Worm (Caenorhabditis elegans) whole organism, L4 larva: ENCODE results near the gene pgp-4.

ENCODE experiments used
- F49E8.2 ChIP-seq: sonication (generic microtip); optimal IDR thresholded peaks from 2 replicates; lab custom pipeline; 2016; ENCODE audit warnings: missing compliant biosample characterization, mild to moderate bottlenecking, missing genetic modification characterization, borderline replicate concordance
- T26A8.4 ChIP-seq: fragments of 200-800 bp; sonication (Bioruptor generic); IDR thresholded peaks from 2 replicates; pipeline ENCODE4 v1.3.6; 2022; ENCODE audit warnings: missing genetic modification characterization, missing compliant biosample characterization
- Y105C5A.15 ChIP-seq: fragments of 200-800 bp; sonication (Bioruptor generic); IDR thresholded peaks from 2 replicates; pipeline ENCODE4 v1.3.6; 2022; ENCODE audit warnings: missing genetic modification characterization, missing compliant biosample characterization
- ZK337.2 ChIP-seq: fragments of 200-800 bp; sonication (Bioruptor generic); IDR thresholded peaks from 2 replicates; pipeline ENCODE4 v1.3.6; 2022; ENCODE audit warnings: missing genetic modification reagents, missing genetic modification characterization, missing compliant biosample characterization
- aha-1 ChIP-seq: fragments of 150-350 bp; peaks from one replicate; lab custom pipeline; 2014; ENCODE audit warnings: missing biosample characterization, missing genetic modification characterization
- ceh-20 ChIP-seq: fragments of 200-800 bp; sonication (Bioruptor generic); IDR thresholded peaks from 2 replicates; pipeline ENCODE4 v1.3.6; 2022; ENCODE audit warnings: missing genetic modification reagents, missing genetic modification characterization, missing compliant biosample characterization
- ceh-28 ChIP-seq: fragments of 150-350 bp; optimal IDR thresholded peaks from 2 replicates; lab custom pipeline; 2014; ENCODE audit warnings: missing biosample characterization, missing genetic modification reagents, missing genetic modification characterization
- ceh-32 ChIP-seq: sonication (generic microtip); optimal IDR thresholded peaks from 2 replicates; lab custom pipeline; 2016; ENCODE audit warnings: mild to moderate bottlenecking, missing genetic modification characterization, missing compliant biosample characterization; ENCODE audit not compliant: poor library complexity
- daf-16 ChIP-seq, 3 experiments: sonication (generic microtip); optimal IDR thresholded peaks; 2 replicates each; lab custom pipeline; 2016 to 2017; ENCODE audit warnings: missing genetic modification characterization in 3 of 3, missing genetic modification reagents in 3 of 3, mild to moderate bottlenecking in 2 of 3, missing compliant biosample characterization in 2 of 3, missing biosample characterization in 1 of 3, moderate library complexity in 1 of 3
- daf-8 ChIP-seq: fragments of 200-800 bp; sonication (Bioruptor generic); IDR thresholded peaks from 2 replicates; pipeline ENCODE4 v1.3.6; 2022; ENCODE audit warnings: missing genetic modification characterization, missing compliant biosample characterization
- dmd-6 ChIP-seq: fragments of 200-800 bp; sonication (Bioruptor generic); IDR thresholded peaks from 2 replicates; pipeline ENCODE4 v1.3.6; 2022; ENCODE audit warnings: missing genetic modification reagents, missing genetic modification characterization, missing compliant biosample characterization
- dpl-1 ChIP-seq: fragments of 150-350 bp; optimal IDR thresholded peaks from 2 replicates; lab custom pipeline; 2014; ENCODE audit warnings: missing biosample characterization, missing genetic modification reagents, missing genetic modification characterization
- dve-1 ChIP-seq: sonication (generic microtip); optimal IDR thresholded peaks from 2 replicates; lab custom pipeline; 2017; ENCODE audit warnings: antibody characterized with exemption, mild to moderate bottlenecking, missing genetic modification characterization, missing compliant biosample characterization; ENCODE audit not compliant: insufficient read depth
- fkh-10 ChIP-seq: fragments of 150-350 bp; optimal IDR thresholded peaks from 2 replicates; lab custom pipeline; 2014; ENCODE audit warnings: missing biosample characterization, missing genetic modification reagents, missing genetic modification characterization
- gei-8 ChIP-seq: fragments of 200-800 bp; sonication (Bioruptor generic); optimal IDR thresholded peaks from 2 replicates; lab custom pipeline; 2018; ENCODE audit warnings: mild to moderate bottlenecking, missing genetic modification characterization, missing compliant biosample characterization
- hif-1 ChIP-seq, 2 experiments: sonication (generic microtip); optimal IDR thresholded peaks; 2 replicates each; lab custom pipeline; 2016 to 2017; ENCODE audit warnings: missing compliant biosample characterization in 2 of 2, missing genetic modification characterization in 2 of 2, missing genetic modification reagents in 2 of 2, missing genotype in 2 of 2, mild to moderate bottlenecking in 1 of 2
- hlh-30 ChIP-seq: sonication (generic microtip); optimal IDR thresholded peaks from 2 replicates; lab custom pipeline; 2017; ENCODE audit warnings: antibody characterized with exemption, mild to moderate bottlenecking, missing genetic modification characterization, missing compliant biosample characterization; ENCODE audit not compliant: insufficient read depth
- jun-1 ChIP-seq: fragments of 150-350 bp; optimal IDR thresholded peaks from 2 replicates; lab custom pipeline; 2014; ENCODE audit warnings: missing biosample characterization, missing genetic modification reagents, missing genetic modification characterization
- lim-7 ChIP-seq: fragments of 200-800 bp; sonication (Bioruptor generic); IDR thresholded peaks from 2 replicates; pipeline ENCODE4 v1.3.6; 2022; ENCODE audit warnings: missing genetic modification characterization, missing compliant biosample characterization
- lin-1 ChIP-seq: fragments of 200-800 bp; sonication (Bioruptor generic); IDR thresholded peaks from 2 replicates; pipeline ENCODE4 v1.3.6; 2022; ENCODE audit warnings: missing genetic modification reagents, missing genetic modification characterization, missing compliant biosample characterization
- lin-13 ChIP-seq: fragments of 150-350 bp; optimal IDR thresholded peaks from 2 replicates; lab custom pipeline; 2014; ENCODE audit warnings: missing biosample characterization, missing genetic modification reagents, missing genetic modification characterization
- lin-38 ChIP-seq: fragments of 200-800 bp; sonication (Bioruptor generic); IDR thresholded peaks from 2 replicates; pipeline ENCODE4 v1.3.6; 2022; ENCODE audit warnings: missing genetic modification reagents, missing genetic modification characterization, missing compliant biosample characterization
- lin-39 ChIP-seq: fragments of 150-350 bp; optimal IDR thresholded peaks from 2 replicates; lab custom pipeline; 2014; ENCODE audit warnings: missing biosample characterization, missing genetic modification reagents, missing genetic modification characterization
- lsy-2 ChIP-seq, 2 experiments: fragments of 150-350 bp in 1 of 2; sonication (generic microtip) in 1 of 2; optimal IDR thresholded peaks; 2 replicates each; lab custom pipeline; 2014 to 2017; ENCODE audit warnings: missing biosample characterization in 2 of 2, missing genetic modification characterization in 2 of 2
- madf-9 ChIP-seq: fragments of 200-800 bp; sonication (Bioruptor generic); conservative IDR thresholded peaks from 2 replicates; pipeline ENCODE4 v1.3.6; 2022; ENCODE audit warnings: missing genetic modification reagents, missing genetic modification characterization, missing compliant biosample characterization
- mdl-1 ChIP-seq, 2 experiments: fragments of 150-350 bp in 1 of 2; sonication (generic microtip) in 1 of 2; optimal IDR thresholded peaks; 2 replicates each; lab custom pipeline; 2014 to 2017; ENCODE audit warnings: missing biosample characterization in 2 of 2, missing genetic modification characterization in 2 of 2
- mes-2 ChIP-seq: sonication (generic microtip); optimal IDR thresholded peaks from 2 replicates; lab custom pipeline; 2016; ENCODE audit warnings: missing genotype, mild to moderate bottlenecking, missing genetic modification characterization, missing compliant biosample characterization; ENCODE audit not compliant: poor library complexity, severe bottlenecking
- mxl-3 ChIP-seq: fragments of 200-800 bp; sonication (Bioruptor generic); optimal IDR thresholded peaks from 2 replicates; lab custom pipeline; 2018; ENCODE audit warnings: mild to moderate bottlenecking, missing genetic modification characterization, missing compliant biosample characterization
- nhr-10 ChIP-seq: fragments of 150-350 bp; optimal IDR thresholded peaks from 2 replicates; lab custom pipeline; 2014; ENCODE audit warnings: missing biosample characterization, missing genetic modification characterization
- nhr-102 ChIP-seq: sonication (generic microtip); optimal IDR thresholded peaks from 2 replicates; lab custom pipeline; 2016; ENCODE audit warnings: mild to moderate bottlenecking, missing genetic modification characterization, moderate library complexity, missing compliant biosample characterization
- nhr-11 ChIP-seq: fragments of 150-350 bp; optimal IDR thresholded peaks from 2 replicates; lab custom pipeline; 2014; ENCODE audit warnings: missing biosample characterization, missing genetic modification characterization
- nhr-25 ChIP-seq: sonication (generic microtip); optimal IDR thresholded peaks from 2 replicates; lab custom pipeline; 2017; ENCODE audit warnings: missing genetic modification characterization, mild to moderate bottlenecking, missing compliant biosample characterization, antibody characterized with exemption, moderate library complexity, borderline replicate concordance; ENCODE audit not compliant: insufficient read depth
- nhr-28 ChIP-seq: fragments of 150-350 bp; optimal IDR thresholded peaks from 2 replicates; lab custom pipeline; 2014; ENCODE audit warnings: missing biosample characterization, missing genetic modification characterization
- nhr-41 ChIP-seq: fragments of 200-800 bp; sonication (Bioruptor generic); IDR thresholded peaks from 2 replicates; pipeline ENCODE4 v1.3.6; 2022; ENCODE audit warnings: missing genetic modification reagents, missing genetic modification characterization, missing compliant biosample characterization
- nhr-48 ChIP-seq: sonication (generic microtip); optimal IDR thresholded peaks from 2 replicates; lab custom pipeline; 2016; ENCODE audit warnings: mild to moderate bottlenecking, missing genetic modification characterization, missing compliant biosample characterization
- nhr-77 ChIP-seq: fragments of 150-350 bp; optimal IDR thresholded peaks from 2 replicates; lab custom pipeline; 2014; ENCODE audit warnings: missing biosample characterization, missing genetic modification characterization
- pha-4 ChIP-seq, 2 experiments: fragments of 150-350 bp in 1 of 2; fragments of 200-800 bp in 1 of 2; sonication (Bioruptor generic) in 1 of 2; IDR thresholded peaks in 1 of 2; optimal IDR thresholded peaks in 1 of 2; 2 replicates each; pipeline versions ENCODE4 v1.3.6 to Lab custom; 2014 to 2022; ENCODE audit warnings: missing genetic modification characterization in 2 of 2, missing genetic modification reagents in 2 of 2, missing biosample characterization in 1 of 2, missing compliant biosample characterization in 1 of 2
- saeg-2 ChIP-seq: fragments of 200-800 bp; sonication (Bioruptor generic); IDR thresholded peaks from 2 replicates; pipeline ENCODE4 v1.3.6; 2022; ENCODE audit warnings: missing genetic modification reagents, missing genetic modification characterization, missing compliant biosample characterization
- sdz-12 ChIP-seq: fragments of 200-800 bp; sonication (Bioruptor generic); optimal IDR thresholded peaks from 2 replicates; lab custom pipeline; 2018; ENCODE audit warnings: mild to moderate bottlenecking, missing genetic modification characterization, missing compliant biosample characterization
- snpc-1.2 ChIP-seq: fragments of 200-800 bp; sonication (Bioruptor generic); IDR thresholded peaks from 2 replicates; pipeline ENCODE4 v1.3.6; 2022; ENCODE audit warnings: missing genetic modification reagents, missing genetic modification characterization, missing compliant biosample characterization
- spr-3 ChIP-seq: fragments of 200-800 bp; sonication (Bioruptor generic); optimal IDR thresholded peaks from 2 replicates; lab custom pipeline; 2018; ENCODE audit warnings: mild to moderate bottlenecking, missing genetic modification characterization, missing compliant biosample characterization
- tra-1 ChIP-seq: fragments of 200-800 bp; sonication (Bioruptor generic); IDR thresholded peaks from 2 replicates; pipeline ENCODE4 v1.3.6; 2022; ENCODE audit warnings: missing genetic modification reagents, missing genetic modification characterization, missing compliant biosample characterization
- zfp-2 ChIP-seq: sonication (generic microtip); optimal IDR thresholded peaks from 2 replicates; lab custom pipeline; 2016; ENCODE audit warnings: mild to moderate bottlenecking, missing genetic modification characterization, missing compliant biosample characterization
- zip-2 ChIP-seq: fragments of 150-350 bp; optimal IDR thresholded peaks from 2 replicates; lab custom pipeline; 2014; ENCODE audit warnings: missing biosample characterization, missing genetic modification characterization
- ztf-11 ChIP-seq: fragments of 150-350 bp; optimal IDR thresholded peaks from 2 replicates; lab custom pipeline; 2014; ENCODE audit warnings: missing biosample characterization, missing genetic modification characterization

pgp-4 gene

ce11 chrX:11407682-11408335, 50.2 kb downstream of the pgp-4 start, which contains the start of gene F08B12.4 (continued):
- TF ChIP-seq daf-16 (GFP tag; optimal IDR thresholded peaks at IDR 0.05; lab: Kevin White, UChicago) (peak in 1 of 2 experiments; percentile 27), daf-16 (tag; optimal IDR thresholded peaks at IDR 0.05; lab: Kevin White, UChicago) (peak; percentile 83), jun-1 (no peak), ztf-11 (tag; lab: Kevin White, UChicago) (no peak), lin-13 (GFP tag; lab: Kevin White, UChicago) (no peak), T26A8.4 (GFP tag; lab: Robert Waterston, UW) (no peak), dmd-6 (GFP tag; lab: Robert Waterston, UW) (peak; percentile 70), Y105C5A.15 (no peak), gei-8 (GFP tag; lab: Kevin White, UChicago) (no peak), nhr-41 (GFP tag; lab: Robert Waterston, UW) (no peak)

ce11 chrX:11409457-11409856, 51.8 kb downstream of the pgp-4 start:
- TF ChIP-seq ceh-20 (GFP tag; lab: Robert Waterston, UW) (peak; percentile 41; the same call in 1 of the 2 replicates), mxl-3 (GFP tag; lab: Kevin White, UChicago) (peak; percentile 8), madf-9 (GFP tag; lab: Robert Waterston, UW) (no peak), zfp-2 (tag; lab: Kevin White, UChicago) (no peak), nhr-48 (tag; lab: Kevin White, UChicago) (peak; percentile 20), nhr-102 (peak; percentile 32), hif-1 (tag; optimal IDR thresholded peaks at IDR 0.05; lab: Kevin White, UChicago) (peak in 1 of 2 experiments; percentile 42), lsy-2 (tag; optimal IDR thresholded peaks at IDR 0.05; lab: Kevin White, UChicago) (peak in 1 of 2 experiments; percentile 39), nhr-10 (tag; lab: Kevin White, UChicago) (no peak), lin-1 (GFP tag; lab: Robert Waterston, UW) (no peak), spr-3 (GFP tag; lab: Kevin White, UChicago) (no peak), fkh-10 (no peak), nhr-11 (tag; lab: Kevin White, UChicago) (peak; percentile 47), lin-39 (tag; lab: Kevin White, UChicago) (no peak), nhr-77 (tag; lab: Kevin White, UChicago) (peak; percentile 59), sdz-12 (GFP tag; lab: Kevin White, UChicago) (peak; percentile 29), daf-8 (GFP tag; lab: Robert Waterston, UW) (no peak), zip-2 (tag; lab: Kevin White, UChicago) (peak; percentile 41), pha-4 (GFP tag; IDR thresholded peaks at IDR 0.05; lab: Robert Waterston, UW) (peak; percentile 28; the same call in 1 of the 2 replicates), pha-4 (tag; optimal IDR thresholded peaks at IDR 0.05; lab: Kevin White, UChicago) (peak; percentile 50), hlh-30 (tag; lab: Kevin White, UChicago) (peak; percentile 75), dmd-6 (GFP tag; lab: Robert Waterston, UW) (peak; percentile 60), tra-1 (GFP tag; lab: Robert Waterston, UW) (peak; percentile 37; the same call in 1 of the 2 replicates), ceh-32 (tag; lab: Kevin White, UChicago) (no peak), nhr-25 (no peak), snpc-1.2 (no peak), F49E8.2 (tag; lab: Kevin White, UChicago) (no peak), dve-1 (tag; lab: Kevin White, UChicago) (peak; percentile 84), saeg-2 (GFP tag; lab: Robert Waterston, UW) (no peak), lin-38 (GFP tag; lab: Robert Waterston, UW) (0 out of 2 replicates have a peak, but pooled peaks have one; percentile 12), mdl-1 (tag; optimal IDR thresholded peaks at IDR 0.05; lab: Kevin White, UChicago) (peak in 1 of 2 experiments; percentile 12), ZK337.2 (GFP tag; lab: Robert Waterston, UW) (no peak), dpl-1 (GFP tag; lab: Kevin White, UChicago) (no peak), aha-1 (tag; lab: Kevin White, UChicago) (peak; percentile 95), mes-2 (tag; lab: Kevin White, UChicago) (no peak), lim-7 (GFP tag; lab: Robert Waterston, UW) (no peak), daf-16 (GFP tag; optimal IDR thresholded peaks at IDR 0.05; lab: Kevin White, UChicago) (peak in 1 of 2 experiments; percentile 87), daf-16 (tag; optimal IDR thresholded peaks at IDR 0.05; lab: Kevin White, UChicago) (peak; percentile 64), nhr-28 (peak; percentile 14), ceh-28 (no peak)
